Worm (Caenorhabditis elegans) whole organism, L4 larva: Measurements from ENCODE around the gene arl-8.

Source experiments
- F10B5.3 ChIP-seq: sonication (generic microtip); optimal IDR thresholded peaks from 2 replicates; lab custom pipeline; 2016; ENCODE audit warnings: mild to moderate bottlenecking, missing genetic modification characterization, missing compliant biosample characterization
- F26F4.8 ChIP-seq: fragments of 200-800 bp; sonication (Bioruptor generic); conservative IDR thresholded peaks from 2 replicates; pipeline ENCODE4 v1.3.6; 2022; ENCODE audit warnings: missing genetic modification characterization, missing compliant biosample characterization
- F37D6.2 ChIP-seq: sonication (generic microtip); optimal IDR thresholded peaks from 2 replicates; lab custom pipeline; 2016; ENCODE audit warnings: mild to moderate bottlenecking, missing genetic modification characterization, missing compliant biosample characterization
- F44E2.7 ChIP-seq: fragments of 200-800 bp; sonication (Bioruptor generic); IDR thresholded peaks from 2 replicates; pipeline ENCODE4 v2.1.2; 2022; ENCODE audit warnings: missing genetic modification characterization, missing compliant biosample characterization
- F49E8.2 ChIP-seq: sonication (generic microtip); optimal IDR thresholded peaks from 2 replicates; lab custom pipeline; 2016; ENCODE audit warnings: missing compliant biosample characterization, mild to moderate bottlenecking, missing genetic modification characterization, borderline replicate concordance
- R02D3.7 ChIP-seq: fragments of 150-350 bp; sonication (generic microtip); optimal IDR thresholded peaks from 3 replicates; lab custom pipeline; 2014; ENCODE audit warnings: missing biosample characterization, missing genetic modification characterization
- Y105C5A.15 ChIP-seq: fragments of 200-800 bp; sonication (Bioruptor generic); IDR thresholded peaks from 2 replicates; pipeline ENCODE4 v1.3.6; 2022; ENCODE audit warnings: missing genetic modification characterization, missing compliant biosample characterization
- Y5F2A.4 ChIP-seq: fragments of 200-800 bp; sonication (Bioruptor generic); optimal IDR thresholded peaks from 2 replicates; lab custom pipeline; 2018; ENCODE audit warnings: mild to moderate bottlenecking, missing genetic modification characterization, missing compliant biosample characterization
- ama-1 ChIP-seq: fragments of 150-350 bp; optimal IDR thresholded peaks from 2 replicates; lab custom pipeline; 2014; ENCODE audit warnings: inconsistent platforms, mixed read lengths
- ceh-32 ChIP-seq: sonication (generic microtip); optimal IDR thresholded peaks from 2 replicates; lab custom pipeline; 2016; ENCODE audit warnings: mild to moderate bottlenecking, missing genetic modification characterization, missing compliant biosample characterization; ENCODE audit not compliant: poor library complexity
- ceh-62 ChIP-seq: sonication (generic microtip); optimal IDR thresholded peaks from 2 replicates; lab custom pipeline; 2017; ENCODE audit warnings: missing biosample characterization, missing genetic modification characterization
- ceh-82 ChIP-seq: sonication (generic microtip); optimal IDR thresholded peaks from 2 replicates; lab custom pipeline; 2017; ENCODE audit warnings: missing biosample characterization, missing genetic modification characterization
- ces-1 ChIP-seq: fragments of 150-350 bp; sonication (generic microtip); optimal IDR thresholded peaks from 4 replicates; lab custom pipeline; 2014; ENCODE audit warnings: missing biosample characterization, missing genetic modification reagents, missing genetic modification characterization
- ctbp-1 ChIP-seq: fragments of 200-800 bp; sonication (Bioruptor generic); IDR thresholded peaks from 2 replicates; pipeline ENCODE4 v1.3.6; 2022; ENCODE audit warnings: missing genetic modification reagents, missing genetic modification characterization, missing compliant biosample characterization
- daf-16 ChIP-seq, 3 experiments: sonication (generic microtip); optimal IDR thresholded peaks; 2 replicates each; lab custom pipeline; 2016 to 2017; ENCODE audit warnings: missing genetic modification characterization in 3 of 3, missing genetic modification reagents in 3 of 3, mild to moderate bottlenecking in 2 of 3, missing compliant biosample characterization in 2 of 3, missing biosample characterization in 1 of 3, moderate library complexity in 1 of 3
- dmd-6 ChIP-seq: fragments of 200-800 bp; sonication (Bioruptor generic); IDR thresholded peaks from 2 replicates; pipeline ENCODE4 v1.3.6; 2022; ENCODE audit warnings: missing genetic modification reagents, missing genetic modification characterization, missing compliant biosample characterization
- dmd-9 ChIP-seq: fragments of 200-800 bp; sonication (Bioruptor generic); IDR thresholded peaks from 2 replicates; pipeline ENCODE4 v1.3.6; 2022; ENCODE audit warnings: missing genetic modification reagents, missing genetic modification characterization, missing compliant biosample characterization
- dpl-1 ChIP-seq: fragments of 150-350 bp; optimal IDR thresholded peaks from 2 replicates; lab custom pipeline; 2014; ENCODE audit warnings: missing biosample characterization, missing genetic modification reagents, missing genetic modification characterization
- duxl-1 ChIP-seq: sonication (generic microtip); optimal IDR thresholded peaks from 2 replicates; lab custom pipeline; 2016; ENCODE audit warnings: mild to moderate bottlenecking, missing genetic modification characterization, moderate library complexity, missing compliant biosample characterization; ENCODE audit not compliant: poor library complexity
- dve-1 ChIP-seq: sonication (generic microtip); optimal IDR thresholded peaks from 2 replicates; lab custom pipeline; 2017; ENCODE audit warnings: antibody characterized with exemption, mild to moderate bottlenecking, missing genetic modification characterization, missing compliant biosample characterization; ENCODE audit not compliant: insufficient read depth
- fos-1 ChIP-seq: fragments of 150-350 bp; optimal IDR thresholded peaks from 2 replicates; lab custom pipeline; 2014; ENCODE audit warnings: missing biosample characterization, missing genetic modification characterization
- gei-8 ChIP-seq: fragments of 200-800 bp; sonication (Bioruptor generic); optimal IDR thresholded peaks from 2 replicates; lab custom pipeline; 2018; ENCODE audit warnings: mild to moderate bottlenecking, missing genetic modification characterization, missing compliant biosample characterization
- hif-1 ChIP-seq, 2 experiments: sonication (generic microtip); optimal IDR thresholded peaks; 2 replicates each; lab custom pipeline; 2016 to 2017; ENCODE audit warnings: missing compliant biosample characterization in 2 of 2, missing genetic modification characterization in 2 of 2, missing genetic modification reagents in 2 of 2, missing genotype in 2 of 2, mild to moderate bottlenecking in 1 of 2
- hlh-30 ChIP-seq: sonication (generic microtip); optimal IDR thresholded peaks from 2 replicates; lab custom pipeline; 2017; ENCODE audit warnings: antibody characterized with exemption, mild to moderate bottlenecking, missing genetic modification characterization, missing compliant biosample characterization; ENCODE audit not compliant: insufficient read depth
- hmg-1.1 ChIP-seq: fragments of 200-800 bp; sonication (Bioruptor generic); IDR thresholded peaks from 2 replicates; pipeline ENCODE4 v1.3.6; 2022; ENCODE audit warnings: missing genetic modification reagents, missing genetic modification characterization, missing compliant biosample characterization
- jun-1 ChIP-seq: fragments of 150-350 bp; optimal IDR thresholded peaks from 2 replicates; lab custom pipeline; 2014; ENCODE audit warnings: missing biosample characterization, missing genetic modification reagents, missing genetic modification characterization
- lin-1 ChIP-seq: fragments of 200-800 bp; sonication (Bioruptor generic); IDR thresholded peaks from 2 replicates; pipeline ENCODE4 v1.3.6; 2022; ENCODE audit warnings: missing genetic modification reagents, missing genetic modification characterization, missing compliant biosample characterization
- lin-39 ChIP-seq: fragments of 150-350 bp; optimal IDR thresholded peaks from 2 replicates; lab custom pipeline; 2014; ENCODE audit warnings: missing biosample characterization, missing genetic modification reagents, missing genetic modification characterization
- lir-3 ChIP-seq: sonication (generic microtip); optimal IDR thresholded peaks from 2 replicates; lab custom pipeline; 2016; ENCODE audit warnings: mild to moderate bottlenecking, missing genetic modification characterization, missing compliant biosample characterization
- mdl-1 ChIP-seq, 2 experiments: fragments of 150-350 bp in 1 of 2; sonication (generic microtip) in 1 of 2; optimal IDR thresholded peaks; 2 replicates each; lab custom pipeline; 2014 to 2017; ENCODE audit warnings: missing biosample characterization in 2 of 2, missing genetic modification characterization in 2 of 2
- mxl-2 ChIP-seq: fragments of 200-800 bp; sonication (Bioruptor generic); conservative IDR thresholded peaks from 2 replicates; pipeline ENCODE4 v1.3.6; 2022; ENCODE audit warnings: missing genetic modification reagents, missing genetic modification characterization, missing compliant biosample characterization
- mxl-3 ChIP-seq: fragments of 200-800 bp; sonication (Bioruptor generic); optimal IDR thresholded peaks from 2 replicates; lab custom pipeline; 2018; ENCODE audit warnings: mild to moderate bottlenecking, missing genetic modification characterization, missing compliant biosample characterization
- nhr-11 ChIP-seq: fragments of 150-350 bp; optimal IDR thresholded peaks from 2 replicates; lab custom pipeline; 2014; ENCODE audit warnings: missing biosample characterization, missing genetic modification characterization
- nhr-237 ChIP-seq: sonication (generic microtip); optimal IDR thresholded peaks from 2 replicates; lab custom pipeline; 2017; ENCODE audit warnings: missing biosample characterization, missing genetic modification characterization
- nhr-41 ChIP-seq: fragments of 200-800 bp; sonication (Bioruptor generic); IDR thresholded peaks from 2 replicates; pipeline ENCODE4 v1.3.6; 2022; ENCODE audit warnings: missing genetic modification reagents, missing genetic modification characterization, missing compliant biosample characterization
- nhr-42 ChIP-seq: fragments of 200-800 bp; sonication (Bioruptor generic); IDR thresholded peaks from 2 replicates; pipeline ENCODE4 v1.3.6; 2022; ENCODE audit warnings: missing genetic modification characterization, missing compliant biosample characterization
- nhr-6 ChIP-seq: fragments of 150-350 bp; optimal IDR thresholded peaks from 2 replicates; lab custom pipeline; 2014; ENCODE audit warnings: missing biosample characterization, missing genetic modification characterization
- nhr-76 ChIP-seq: fragments of 150-350 bp; optimal IDR thresholded peaks from 2 replicates; lab custom pipeline; 2014; ENCODE audit warnings: missing biosample characterization, missing genetic modification characterization
- nhr-77 ChIP-seq: fragments of 150-350 bp; optimal IDR thresholded peaks from 2 replicates; lab custom pipeline; 2014; ENCODE audit warnings: missing biosample characterization, missing genetic modification characterization
- rbr-2 ChIP-seq: sonication (generic microtip); optimal IDR thresholded peaks from 2 replicates; lab custom pipeline; 2016; ENCODE audit warnings: missing genotype, missing genetic modification characterization, missing compliant biosample characterization
- sdz-12 ChIP-seq: fragments of 200-800 bp; sonication (Bioruptor generic); optimal IDR thresholded peaks from 2 replicates; lab custom pipeline; 2018; ENCODE audit warnings: mild to moderate bottlenecking, missing genetic modification characterization, missing compliant biosample characterization
- skn-1 ChIP-seq: fragments of 150-350 bp; optimal IDR thresholded peaks from 2 replicates; lab custom pipeline; 2014; ENCODE audit warnings: missing biosample characterization, missing genetic modification characterization
- snpc-1.2 ChIP-seq: fragments of 200-800 bp; sonication (Bioruptor generic); IDR thresholded peaks from 2 replicates; pipeline ENCODE4 v1.3.6; 2022; ENCODE audit warnings: missing genetic modification reagents, missing genetic modification characterization, missing compliant biosample characterization
- unc-39 ChIP-seq: sonication (generic microtip); optimal IDR thresholded peaks from 2 replicates; lab custom pipeline; 2017; ENCODE audit warnings: missing biosample characterization, missing genetic modification characterization
- unc-62 ChIP-seq, 3 experiments: fragments of 150-350 bp in 1 of 3; sonication (generic microtip); optimal IDR thresholded peaks in 2 of 3; peaks in 1 of 3; 1 replicate in 1 of 3; 2 replicates in 2 of 3; lab custom pipeline; 2014 to 2017; ENCODE audit warnings: missing biosample characterization in 3 of 3, missing genetic modification characterization in 3 of 3, missing genetic modification reagents in 3 of 3, missing genotype in 1 of 3
- vab-7 ChIP-seq: fragments of 200-800 bp; sonication (Bioruptor generic); IDR thresholded peaks from 2 replicates; pipeline ENCODE4 v1.3.6; 2022; ENCODE audit warnings: missing genetic modification reagents, missing genetic modification characterization, missing compliant biosample characterization
- zag-1 ChIP-seq: fragments of 150-350 bp; optimal IDR thresholded peaks from 2 replicates; lab custom pipeline; 2014; ENCODE audit warnings: missing biosample characterization, missing genetic modification characterization
- zfp-3 ChIP-seq: fragments of 200-800 bp; sonication (Bioruptor generic); conservative IDR thresholded peaks from 2 replicates; pipeline ENCODE4 v1.3.6; 2022; ENCODE audit warnings: missing genetic modification reagents, missing genetic modification characterization, missing compliant biosample characterization
- zip-11 ChIP-seq: fragments of 200-800 bp; sonication (Bioruptor generic); IDR thresholded peaks from 2 replicates; pipeline ENCODE4 v1.3.6; 2022; ENCODE audit warnings: missing genetic modification characterization, missing compliant biosample characterization
- zip-2 ChIP-seq: fragments of 150-350 bp; optimal IDR thresholded peaks from 2 replicates; lab custom pipeline; 2014; ENCODE audit warnings: missing biosample characterization, missing genetic modification characterization
- ztf-11 ChIP-seq: fragments of 150-350 bp; optimal IDR thresholded peaks from 2 replicates; lab custom pipeline; 2014; ENCODE audit warnings: missing biosample characterization, missing genetic modification characterization

Gene arl-8

ce11 chrIV:14838095-14838494 lies 40.1 kb downstream of the arl-8 start (continued):
- TF ChIP-seq nhr-11 (tag; lab: Kevin White, UChicago) (peak; percentile 30), sdz-12 (GFP tag; lab: Kevin White, UChicago) (no peak), zfp-3 (GFP tag; lab: Robert Waterston, UW) (peak; percentile 76; the same call in 1 of the 2 replicates), lir-3 (tag; lab: Kevin White, UChicago) (peak; percentile 84), ceh-82 (no peak), F49E8.2 (tag; lab: Kevin White, UChicago) (peak; percentile 79), nhr-76 (tag; lab: Kevin White, UChicago) (no peak), mdl-1 (tag; optimal IDR thresholded peaks at IDR 0.05; lab: Kevin White, UChicago) (no peak), nhr-42 (GFP tag; lab: Robert Waterston, UW) (no peak), nhr-77 (tag; lab: Kevin White, UChicago) (no peak), nhr-41 (GFP tag; lab: Robert Waterston, UW) (no peak), zip-2 (peak; percentile 53), mxl-2 (no peak), dmd-6 (GFP tag; lab: Robert Waterston, UW) (no peak; the same call in 1 of the 2 replicates), hlh-30 (tag; lab: Kevin White, UChicago) (peak; percentile 68), ctbp-1 (GFP tag; lab: Robert Waterston, UW) (peak; percentile 91), lin-39 (no peak), F44E2.7 (GFP tag; lab: Robert Waterston, UW) (no peak; the same call in 1 of the 2 replicates), lin-1 (peak; percentile 78; the same call in 1 of the 2 replicates), fos-1 (no peak), ztf-11 (no peak), zip-11 (GFP tag; lab: Robert Waterston, UW) (no peak), nhr-237 (peak; percentile 20), mxl-3 (GFP tag; lab: Kevin White, UChicago) (no peak), rbr-2 (tag; lab: Kevin White, UChicago) (peak; percentile 85), zag-1 (tag; lab: Kevin White, UChicago) (peak; percentile 36), daf-16 (GFP tag; optimal IDR thresholded peaks at IDR 0.05; lab: Kevin White, UChicago) (peak; percentile 64 to 82), daf-16 (tag; optimal IDR thresholded peaks at IDR 0.05; lab: Kevin White, UChicago) (peak; percentile 52), snpc-1.2 (GFP tag; lab: Robert Waterston, UW) (peak; percentile 99), vab-7 (no peak; the same call in 1 of the 2 replicates), ceh-62 (tag; lab: Kevin White, UChicago) (no peak), F26F4.8 (GFP tag; lab: Robert Waterston, UW) (no peak), Y5F2A.4 (GFP tag; lab: Kevin White, UChicago) (peak; percentile 62), dmd-9 (no peak), jun-1 (tag; lab: Kevin White, UChicago) (no peak), ama-1 (lab: Kevin White, UChicago) (no peak), ceh-32 (no peak), R02D3.7 (tag; lab: Kevin White, UChicago) (no peak), hif-1 (tag; optimal IDR thresholded peaks at IDR 0.05; lab: Kevin White, UChicago) (peak; percentile 32 to 51), nhr-6 (tag; lab: Kevin White, UChicago) (no peak), F10B5.3 (peak; percentile 6), hmg-1.1 (GFP tag; lab: Robert Waterston, UW) (peak; percentile 93), Y105C5A.15 (GFP tag; lab: Robert Waterston, UW) (peak; percentile 90), dve-1 (tag; lab: Kevin White, UChicago) (peak; percentile 87), dpl-1 (peak; percentile 44), F37D6.2 (tag; lab: Kevin White, UChicago) (peak; percentile 62), unc-62 (GFP tag; optimal IDR thresholded peaks at IDR 0.05 in 1 of 2; lab: Kevin White, UChicago) (no peak), unc-62 (tag; optimal IDR thresholded peaks at IDR 0.05; lab: Kevin White, UChicago) (no peak), unc-39 (tag; lab: Kevin White, UChicago) (no peak), skn-1 (no peak), gei-8 (GFP tag; lab: Kevin White, UChicago) (no peak), ces-1 (GFP tag; lab: Kevin White, UChicago) (no peak), duxl-1 (tag; lab: Kevin White, UChicago) (peak; percentile 93)
